Fruit fly (Drosophila melanogaster) whole organism, embryonic: ENCODE data around the gene Pex3.

Experiments used
- Atf3 ChIP-seq: fragments of 200-800 bp; sonication (Bioruptor generic); optimal IDR thresholded peaks from 3 replicates; lab custom pipeline; 2016; ENCODE audit warnings: missing biosample characterization, missing genetic modification characterization
- B-H1 ChIP-seq: fragments of 200-800 bp; sonication (Bioruptor generic); IDR thresholded peaks from 3 replicates; pipeline ENCODE4 v1.3.6; 2022; ENCODE audit warnings: missing biosample characterization, missing genetic modification characterization
- CG11085 ChIP-seq: fragments of 200-800 bp; sonication (Bioruptor generic); IDR thresholded peaks from 2 replicates; pipeline ENCODE4 v1.3.6; 2022; ENCODE audit warnings: missing biosample characterization, missing genetic modification characterization
- CG11504 ChIP-seq: fragments of 200-800 bp; sonication (Bioruptor generic); optimal IDR thresholded peaks from 3 replicates; lab custom pipeline; 2019; ENCODE audit warnings: missing biosample characterization, mild to moderate bottlenecking, missing genetic modification characterization, moderate library complexity
- CG12219 ChIP-seq: fragments of 200-800 bp; sonication (Bioruptor generic); optimal IDR thresholded peaks from 3 replicates; lab custom pipeline; 2018; ENCODE audit warnings: missing biosample characterization, mild to moderate bottlenecking, missing genetic modification characterization
- CG12942 ChIP-seq: fragments of 200-800 bp; sonication (Bioruptor generic); optimal IDR thresholded peaks from 3 replicates; lab custom pipeline; 2016; ENCODE audit warnings: missing biosample characterization, missing genetic modification characterization
- CG13123 ChIP-seq: fragments of 200-800 bp; sonication (Bioruptor generic); optimal IDR thresholded peaks from 2 replicates; lab custom pipeline; 2016; ENCODE audit warnings: missing biosample characterization, missing genetic modification characterization
- CG13894 ChIP-seq: fragments of 200-800 bp; sonication (Bioruptor generic); optimal IDR thresholded peaks from 3 replicates; lab custom pipeline; 2018; ENCODE audit warnings: missing biosample characterization, mild to moderate bottlenecking, missing genetic modification characterization, moderate library complexity
- CG14441 ChIP-seq: fragments of 200-800 bp; sonication (Bioruptor generic); IDR thresholded peaks from 2 replicates; pipeline ENCODE4 v1.3.6; 2022; ENCODE audit warnings: missing biosample characterization, missing genetic modification characterization
- CG14710 ChIP-seq: fragments of 200-800 bp; sonication (Bioruptor generic); optimal IDR thresholded peaks from 3 replicates; lab custom pipeline; 2019; ENCODE audit warnings: missing biosample characterization, mild to moderate bottlenecking, missing genetic modification characterization, moderate library complexity
- CG17802 ChIP-seq: fragments of 200-800 bp; sonication (Bioruptor generic); optimal IDR thresholded peaks from 2 replicates; lab custom pipeline; 2018; ENCODE audit warnings: missing biosample characterization, mild to moderate bottlenecking, missing genetic modification characterization, moderate library complexity
- CG2116 ChIP-seq: fragments of 200-800 bp; sonication (Bioruptor generic); optimal IDR thresholded peaks from 3 replicates; lab custom pipeline; 2018; ENCODE audit warnings: missing biosample characterization, mild to moderate bottlenecking, missing genetic modification characterization
- CG30403 ChIP-seq: fragments of 200-800 bp; sonication (Bioruptor generic); optimal IDR thresholded peaks from 3 replicates; lab custom pipeline; 2016; ENCODE audit warnings: missing biosample characterization, missing genetic modification characterization
- CG34376 ChIP-seq: fragments of 200-800 bp; sonication (Bioruptor generic); optimal IDR thresholded peaks from 2 replicates; lab custom pipeline; 2018; ENCODE audit warnings: missing biosample characterization, mild to moderate bottlenecking, missing genetic modification characterization
- CG3726 ChIP-seq: fragments of 200-800 bp; sonication (Bioruptor generic); IDR thresholded peaks from 3 replicates; pipeline ENCODE4, ENCODE4 v1.3.6; 2022; ENCODE audit warnings: missing biosample characterization, missing genetic modification characterization
- CG4360 ChIP-seq: fragments of 200-800 bp; sonication (Bioruptor generic); IDR thresholded peaks from 2 replicates; pipeline ENCODE4 v1.3.6; 2022; ENCODE audit warnings: missing biosample characterization, missing genetic modification characterization
- CG8478 ChIP-seq: fragments of >200 bp; optimal IDR thresholded peaks from 2 replicates; lab custom pipeline; 2018
- CG8944 ChIP-seq: fragments of 200-800 bp; sonication (Bioruptor generic); optimal IDR thresholded peaks from 3 replicates; lab custom pipeline; 2016; ENCODE audit warnings: missing biosample characterization, missing genetic modification characterization
- Dek ChIP-seq: fragments of 200-800 bp; sonication (Bioruptor generic); optimal IDR thresholded peaks from 3 replicates; lab custom pipeline; 2019; ENCODE audit warnings: missing biosample characterization, mild to moderate bottlenecking, missing genetic modification characterization, moderate library complexity
- Doc2 ChIP-seq: fragments of 200-800 bp; sonication (Bioruptor generic); IDR thresholded peaks from 2 replicates; pipeline ENCODE4 v1.3.6; 2022; ENCODE audit warnings: missing biosample characterization, missing genetic modification characterization
- H15 ChIP-seq: fragments of 200-800 bp; sonication (Bioruptor generic); IDR thresholded peaks from 3 replicates; pipeline ENCODE4 v1.3.6; 2022; ENCODE audit warnings: missing biosample characterization, missing genetic modification characterization
- HHEX ChIP-seq: fragments of 200-800 bp; sonication (Bioruptor generic); optimal IDR thresholded peaks from 3 replicates; lab custom pipeline; 2017; ENCODE audit warnings: missing biosample characterization, mild to moderate bottlenecking, missing genetic modification characterization, missing genetic modification reagents
- HLH3B ChIP-seq: fragments of 200-800 bp; sonication (Bioruptor generic); IDR thresholded peaks from 2 replicates; pipeline ENCODE4 v1.3.6; 2022; ENCODE audit warnings: missing biosample characterization, missing genetic modification characterization
- HmgD ChIP-seq: fragments of 200-800 bp; sonication (Bioruptor generic); optimal IDR thresholded peaks from 3 replicates; lab custom pipeline; 2016; ENCODE audit warnings: missing biosample characterization, missing genetic modification characterization
- Max ChIP-seq: fragments of 200-800 bp; sonication (Bioruptor generic); optimal IDR thresholded peaks from 2 replicates; lab custom pipeline; 2016; ENCODE audit warnings: missing biosample characterization, mild to moderate bottlenecking, missing genetic modification characterization
- Mes4 ChIP-seq: fragments of 200-800 bp; sonication (Bioruptor generic); optimal IDR thresholded peaks from 2 replicates; lab custom pipeline; 2016; ENCODE audit warnings: missing biosample characterization, missing genetic modification characterization
- Opbp ChIP-seq: fragments of 200-800 bp; sonication (Bioruptor generic); IDR thresholded peaks from 3 replicates; pipeline ENCODE4 v1.3.6; 2022; ENCODE audit warnings: missing biosample characterization, missing genetic modification characterization; ENCODE audit not compliant: partially characterized antibody
- cad ChIP-seq: fragments of >200 bp; optimal IDR thresholded peaks from 2 replicates; lab custom pipeline; 2017; ENCODE audit warnings: missing biosample characterization, missing genetic modification characterization
- cg ChIP-seq: fragments of 200-800 bp; sonication (Bioruptor generic); optimal IDR thresholded peaks from 3 replicates; lab custom pipeline; 2019; ENCODE audit warnings: missing biosample characterization, mild to moderate bottlenecking, missing genetic modification characterization, moderate library complexity
- chif ChIP-seq, 2 experiments: fragments of 200-800 bp; sonication (Bioruptor generic); optimal IDR thresholded peaks; 3 replicates each; lab custom pipeline; 2016; ENCODE audit warnings: missing biosample characterization in 2 of 2, missing genetic modification characterization in 2 of 2
- crc ChIP-seq: fragments of 200-800 bp; sonication (Bioruptor generic); optimal IDR thresholded peaks from 2 replicates; lab custom pipeline; 2016; ENCODE audit warnings: missing biosample characterization, missing genetic modification characterization
- dimm ChIP-seq: fragments of 200-800 bp; sonication (Bioruptor generic); IDR thresholded peaks from 2 replicates; pipeline ENCODE4 v1.3.6; 2022; ENCODE audit warnings: missing biosample characterization, missing genetic modification characterization
- disco-r ChIP-seq: fragments of 200-800 bp; sonication (Bioruptor generic); optimal IDR thresholded peaks from 2 replicates; lab custom pipeline; 2016; ENCODE audit warnings: missing biosample characterization, missing genetic modification characterization
- eve ChIP-seq, 2 experiments: fragments of >200 bp; optimal IDR thresholded peaks; 2 replicates each; lab custom pipeline; 2017; ENCODE audit warnings: missing biosample characterization in 2 of 2, missing genetic modification characterization in 2 of 2
- exex ChIP-seq: fragments of 200-800 bp; sonication (Bioruptor generic); optimal IDR thresholded peaks from 4 replicates; lab custom pipeline; 2018; ENCODE audit warnings: missing biosample characterization, mild to moderate bottlenecking, missing genetic modification characterization, moderate library complexity
- fd64A ChIP-seq: fragments of 200-800 bp; sonication (Bioruptor generic); optimal IDR thresholded peaks from 3 replicates; lab custom pipeline; 2018; ENCODE audit warnings: missing biosample characterization, mild to moderate bottlenecking, missing genetic modification characterization
- gce ChIP-seq: fragments of 200-800 bp; sonication (Bioruptor generic); IDR thresholded peaks from 3 replicates; pipeline ENCODE4 v1.3.6; 2022; ENCODE audit warnings: missing biosample characterization, missing genetic modification characterization
- gro ChIP-seq: fragments of 200-800 bp; sonication (Bioruptor generic); optimal IDR thresholded peaks from 2 replicates; lab custom pipeline; 2016; ENCODE audit warnings: missing biosample characterization, missing genetic modification characterization
- inv ChIP-seq: fragments of 200-800 bp; sonication (Bioruptor generic); IDR thresholded peaks from 2 replicates; pipeline ENCODE4 v1.3.6; 2022; ENCODE audit warnings: missing biosample characterization, missing genetic modification characterization; ENCODE audit not compliant: partially characterized antibody
- jing ChIP-seq: fragments of 200-800 bp; sonication (Bioruptor generic); optimal IDR thresholded peaks from 2 replicates; lab custom pipeline; 2018; ENCODE audit warnings: missing biosample characterization, mild to moderate bottlenecking, missing genetic modification characterization
- klu ChIP-seq: fragments of 200-800 bp; sonication (Bioruptor generic); IDR thresholded peaks from 2 replicates; pipeline ENCODE4 v1.3.6; 2022; ENCODE audit warnings: missing biosample characterization, missing genetic modification characterization
- lmd ChIP-seq: fragments of 200-800 bp; sonication (Bioruptor generic); IDR thresholded peaks from 2 replicates; pipeline ENCODE4 v1.3.6; 2022; ENCODE audit warnings: missing biosample characterization, missing genetic modification characterization
- lola ChIP-seq, 3 experiments: fragments of >200 bp in 2 of 3; fragments of 200-800 bp in 1 of 3; sonication (Bioruptor generic) in 1 of 3; optimal IDR thresholded peaks; 2 replicates each; lab custom pipeline; 2017 to 2019; ENCODE audit warnings: missing biosample characterization in 3 of 3, missing genetic modification characterization in 3 of 3, mild to moderate bottlenecking in 1 of 3, moderate library complexity in 1 of 3
- org-1 ChIP-seq: fragments of 200-800 bp; sonication (Bioruptor generic); optimal IDR thresholded peaks from 2 replicates; lab custom pipeline; 2017; ENCODE audit warnings: missing biosample characterization, missing genetic modification characterization
- repo ChIP-seq: fragments of 200-800 bp; sonication (Bioruptor generic); optimal IDR thresholded peaks from 2 replicates; lab custom pipeline; 2016; ENCODE audit warnings: missing biosample characterization, missing genetic modification characterization
- sc ChIP-seq, 3 experiments: fragments of >200 bp in 2 of 3; fragments of 200-800 bp in 1 of 3; sonication (Bioruptor generic) in 1 of 3; optimal IDR thresholded peaks; 2 replicates in 2 of 3; 3 replicates in 1 of 3; lab custom pipeline; 2017; ENCODE audit warnings: mild to moderate bottlenecking in 1 of 3, missing biosample characterization in 1 of 3, missing genetic modification characterization in 1 of 3, missing genetic modification reagents in 1 of 3
- schlank ChIP-seq: fragments of 200-800 bp; sonication (Bioruptor generic); optimal IDR thresholded peaks from 2 replicates; lab custom pipeline; 2018; ENCODE audit warnings: missing biosample characterization, mild to moderate bottlenecking, missing genetic modification characterization
- shn ChIP-seq: fragments of 200-800 bp; sonication (Bioruptor generic); optimal IDR thresholded peaks from 3 replicates; lab custom pipeline; 2016; ENCODE audit warnings: missing biosample characterization, missing genetic modification characterization
- tio ChIP-seq: fragments of 200-800 bp; sonication (Bioruptor generic); optimal IDR thresholded peaks from 2 replicates; lab custom pipeline; 2017; ENCODE audit warnings: missing biosample characterization, missing genetic modification characterization, inconsistent platforms
- usp ChIP-seq: fragments of >200 bp; optimal IDR thresholded peaks from 2 replicates; lab custom pipeline; 2017; ENCODE audit warnings: missing biosample characterization, missing genetic modification characterization
- vfl ChIP-seq: fragments of 200-800 bp; sonication (Bioruptor generic); optimal IDR thresholded peaks from 2 replicates; lab custom pipeline; 2016; ENCODE audit warnings: missing biosample characterization, missing genetic modification characterization

Pex3 gene

dm6 chr3L:15102669-15103309 is 41.4 kb upstream of the Pex3 start (continued):
- peak; percentile 63 for TF ChIP-seq cg (GFP tag; lab: Kevin White, UChicago)
- TF ChIP-seq Doc2: no peak
- TF ChIP-seq CG14710 (tag; lab: Kevin White, UChicago): no peak
- TF ChIP-seq Atf3: no peak
- TF ChIP-seq CG13894 (tag; lab: Kevin White, UChicago): no peak
- no peak for TF ChIP-seq disco-r
- no peak for TF ChIP-seq lola (GFP tag; optimal IDR thresholded peaks at IDR 0.05; lab: Kevin White, UChicago)
- no peak for TF ChIP-seq gce
- TF ChIP-seq schlank: no peak
- TF ChIP-seq chif (GFP tag; optimal IDR thresholded peaks at IDR 0.05; lab: Kevin White, UChicago): no peak
- no peak for TF ChIP-seq exex (tag; lab: Kevin White, UChicago)
- TF ChIP-seq CG12219: peak; percentile 1
- no peak for TF ChIP-seq gro (GFP tag; lab: Kevin White, UChicago)
- no peak for TF ChIP-seq vfl (GFP tag; lab: Kevin White, UChicago)
- TF ChIP-seq Opbp (GFP tag; lab: Robert Waterston, UW): no peak
- TF ChIP-seq CG8478 (lab: Kevin White, UChicago): peak; percentile 44
- TF ChIP-seq Mes4: no peak
- no peak for TF ChIP-seq CG11085 (GFP tag; lab: Robert Waterston, UW)
- no peak for TF ChIP-seq HLH3B
- TF ChIP-seq shn (GFP tag; lab: Kevin White, UChicago): no peak
- no peak for TF ChIP-seq B-H1
- no peak for TF ChIP-seq org-1
- no peak for TF ChIP-seq CG17802 (tag; lab: Kevin White, UChicago)
- TF ChIP-seq klu: no peak
- no peak for TF ChIP-seq sc (optimal IDR thresholded peaks at IDR 0.05; lab: Kevin White, UChicago)
- no peak for TF ChIP-seq sc (GFP tag; optimal IDR thresholded peaks at IDR 0.05; lab: Kevin White, UChicago)
- no peak for TF ChIP-seq inv
- no peak for TF ChIP-seq crc (GFP tag; lab: Kevin White, UChicago)
- TF ChIP-seq Max (GFP tag; lab: Kevin White, UChicago): no peak
- TF ChIP-seq CG11504 (tag; lab: Kevin White, UChicago): peak; percentile 31
- TF ChIP-seq dimm (GFP tag; lab: Robert Waterston, UW): no peak
- TF ChIP-seq tio (GFP tag; lab: Kevin White, UChicago): no peak
- TF ChIP-seq HmgD: no peak
- no peak for TF ChIP-seq CG34376
- TF ChIP-seq lmd (GFP tag; lab: Robert Waterston, UW): 0 out of 2 replicates have a peak, but pooled peaks have one; percentile 21
- no peak for TF ChIP-seq CG4360 (GFP tag; lab: Robert Waterston, UW)
- TF ChIP-seq repo (GFP tag; lab: Kevin White, UChicago): no peak
- TF ChIP-seq CG3726: no peak
- no peak for TF ChIP-seq jing
- no peak for TF ChIP-seq cad (GFP tag; lab: Kevin White, UChicago)
- TF ChIP-seq Dek: no peak
- TF ChIP-seq CG12942 (GFP tag; lab: Kevin White, UChicago): no peak
- no peak for TF ChIP-seq CG2116 (GFP tag; lab: Kevin White, UChicago)
- no peak for TF ChIP-seq eve (GFP tag; optimal IDR thresholded peaks at IDR 0.05; lab: Kevin White, UChicago)
- TF ChIP-seq CG8944 (GFP tag; lab: Kevin White, UChicago): no peak
- TF ChIP-seq usp: no peak
- no peak for TF ChIP-seq HHEX
- TF ChIP-seq CG13123 (GFP tag; lab: Kevin White, UChicago): no peak
- no peak for TF ChIP-seq CG14441 (GFP tag; lab: Robert Waterston, UW)
- no peak for TF ChIP-seq CG30403
- TF ChIP-seq fd64A (GFP tag; lab: Kevin White, UChicago): no peak
- TF ChIP-seq H15 (GFP tag; lab: Robert Waterston, UW): 0 out of 3 replicates have a peak, but pooled peaks have one; percentile 35
